Worm (Caenorhabditis elegans) whole organism, L1 larva: ENCODE results near the gene F19B2.6.

Experiments
- blmp-1 ChIP-seq: fragments of 150-350 bp; optimal IDR thresholded peaks from 2 replicates; lab custom pipeline; 2014; ENCODE audit warnings: missing biosample characterization, missing genetic modification characterization
- dpl-1 ChIP-seq, 3 experiments: fragments of 150-350 bp in 2 of 3; sonication (generic microtip) in 1 of 3; optimal IDR thresholded peaks; 2 replicates each; lab custom pipeline; 2014 to 2017; ENCODE audit warnings: missing biosample characterization in 3 of 3, missing genetic modification characterization in 3 of 3, missing genetic modification reagents in 3 of 3
- elt-3 ChIP-seq, 6 experiments: fragments of 150-350 bp in 1 of 6; sonication (generic microtip); optimal IDR thresholded peaks; 2 replicates each; lab custom pipeline; 2017 to 2018; ENCODE audit warnings: missing biosample characterization in 6 of 6, missing genetic modification characterization in 6 of 6, inconsistent platforms in 1 of 6
- lin-13 ChIP-seq: fragments of 150-350 bp; optimal IDR thresholded peaks from 2 replicates; lab custom pipeline; 2014; ENCODE audit warnings: missing biosample characterization, missing genetic modification reagents, missing genetic modification characterization
- lin-15B ChIP-seq: fragments of 150-350 bp; sonication (generic microtip); optimal IDR thresholded peaks from 3 replicates; lab custom pipeline; 2014; ENCODE audit warnings: missing biosample characterization, missing genetic modification characterization
- lin-35 ChIP-seq, 2 experiments: fragments of 150-350 bp; optimal IDR thresholded peaks; 2 replicates each; lab custom pipeline; 2014; ENCODE audit warnings: missing biosample characterization in 2 of 2, missing genetic modification characterization in 2 of 2, missing genetic modification reagents in 2 of 2
- mep-1 ChIP-seq: fragments of 150-350 bp; optimal IDR thresholded peaks from 2 replicates; lab custom pipeline; 2014; ENCODE audit warnings: missing biosample characterization, missing genetic modification characterization
- nhr-11 ChIP-seq: fragments of 150-350 bp; optimal IDR thresholded peaks from 2 replicates; lab custom pipeline; 2014; ENCODE audit warnings: missing biosample characterization, missing genetic modification characterization
- nhr-20 ChIP-seq: sonication (generic microtip); optimal IDR thresholded peaks from 2 replicates; lab custom pipeline; 2016; ENCODE audit warnings: mild to moderate bottlenecking, missing genetic modification characterization, missing compliant biosample characterization
- ztf-11 ChIP-seq, 2 experiments: sonication (generic microtip); optimal IDR thresholded peaks; 2 replicates each; lab custom pipeline; 2016 to 2017; ENCODE audit warnings: missing genetic modification characterization in 2 of 2, missing biosample characterization in 1 of 2, missing compliant biosample characterization in 1 of 2

- no peak for TF ChIP-seq lin-15B (tag; lab: Kevin White, UChicago)
- no peak for TF ChIP-seq mep-1 (tag; lab: Kevin White, UChicago)
- TF ChIP-seq nhr-20 (tag; lab: Kevin White, UChicago) = no peak
- TF ChIP-seq dpl-1 (GFP tag; optimal IDR thresholded peaks at IDR 0.05; lab: Kevin White, UChicago) = no peak
- TF ChIP-seq ztf-11 (tag; optimal IDR thresholded peaks at IDR 0.05; lab: Kevin White, UChicago) = no peak
- TF ChIP-seq elt-3 (tag; optimal IDR thresholded peaks at IDR 0.05; lab: Kevin White, UChicago) = no peak
- no peak for TF ChIP-seq nhr-11 (tag; lab: Kevin White, UChicago)
- TF ChIP-seq lin-35 (GFP tag; optimal IDR thresholded peaks at IDR 0.05; lab: Kevin White, UChicago) = no peak
- no peak for TF ChIP-seq blmp-1 (tag; lab: Kevin White, UChicago)
- TF ChIP-seq lin-13 = no peak
Measured at ce11 chrV:20142285-20142684, 16.0 kb upstream of the F19B2.6 start, which contains the start of gene Y113G7A.12.
